Fruit fly (Drosophila melanogaster) whole organism: ENCODE results near the gene alpha-Est2.

ENCODE experiments used
- CG8478 ChIP-seq: fragments of >200 bp; optimal IDR thresholded peaks from 2 replicates; lab custom pipeline; 2018; ENCODE audit warnings: inconsistent platforms
- Dll ChIP-seq: fragments of >200 bp; optimal IDR thresholded peaks from 2 replicates; lab custom pipeline; 2017
- EcR ChIP-seq, 2 experiments: fragments of >200 bp; optimal IDR thresholded peaks; 2 replicates each; lab custom pipeline; 2017; ENCODE audit warnings: missing biosample characterization in 2 of 2, missing genetic modification characterization in 2 of 2, missing genetic modification reagents in 2 of 2
- pan ChIP-seq: fragments of >200 bp; optimal IDR thresholded peaks from 2 replicates; lab custom pipeline; 2017
- psq ChIP-seq: fragments of >200 bp; optimal IDR thresholded peaks from 2 replicates; lab custom pipeline; 2017

DNA sequence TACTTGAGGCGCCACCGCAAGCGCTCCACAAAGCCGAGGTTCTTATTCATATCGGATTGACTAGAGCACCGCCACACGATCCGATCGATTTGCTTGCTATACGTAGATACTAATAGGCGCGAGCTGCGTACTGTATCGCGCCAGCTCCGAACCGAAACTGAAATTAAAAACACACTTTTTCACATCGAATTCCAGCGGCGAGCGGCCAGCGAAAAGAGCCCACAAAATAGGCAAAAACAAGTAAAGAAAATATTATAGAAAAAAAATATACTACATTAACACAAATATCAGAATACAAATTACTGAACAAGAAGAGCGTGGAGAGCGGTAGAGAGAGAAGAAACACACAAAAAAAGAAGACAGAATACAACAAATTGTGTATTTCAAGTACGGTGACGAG lies 18.0 kb upstream of the alpha-Est2 start, which contains the start of gene alpha-Est7:
- TF ChIP-seq EcR (GFP tag; optimal IDR thresholded peaks at IDR 0.05; lab: Kevin White, UChicago) = no peak
- no peak for TF ChIP-seq psq (lab: Kevin White, UChicago)
- TF ChIP-seq CG8478 (lab: Kevin White, UChicago) = no peak
- TF ChIP-seq pan (lab: Kevin White, UChicago) = no peak
- TF ChIP-seq Dll = no peak
